Worm (Caenorhabditis elegans): ENCODE results near the gene hsp-3.
A peak's percentile ranks its signal among the peaks of the same experiment; 100 is the strongest.

The hsp-3 gene

DNA sequence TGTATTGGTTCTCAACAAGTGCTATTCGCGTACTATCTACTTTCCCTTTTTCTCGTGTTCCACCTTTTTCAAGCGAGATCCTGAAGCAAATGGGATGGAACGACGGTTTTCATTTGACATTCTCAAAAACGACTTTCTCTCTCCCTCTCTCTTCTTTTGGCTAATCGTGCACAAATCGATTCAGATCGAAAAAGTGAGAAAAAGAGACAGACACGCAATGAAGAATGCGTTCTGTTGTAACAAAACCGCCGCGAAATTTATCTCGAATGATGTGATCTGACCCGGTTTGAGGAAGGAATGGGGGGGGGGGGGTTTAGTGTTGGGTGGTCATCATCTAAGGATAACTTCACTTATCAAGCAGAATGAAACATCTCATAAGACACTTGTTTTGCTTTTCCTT lies 27.5 kb downstream of the hsp-3 start:
- no peak for TF ChIP-seq klf-2 (GFP tag; conservative IDR thresholded peaks at IDR 0.05)
- TF ChIP-seq cog-1 (tag; optimal IDR thresholded peaks at IDR 0.05): no peak
- TF ChIP-seq ztf-23 (GFP tag; IDR thresholded peaks at IDR 0.05): no peak
- TF ChIP-seq T22C8.4 (GFP tag; IDR thresholded peaks at IDR 0.05): no peak
- TF ChIP-seq tab-1 (GFP tag; IDR thresholded peaks at IDR 0.05): no peak
- no peak for TF ChIP-seq med-1 (GFP tag; optimal IDR thresholded peaks at IDR 0.05; ENCODE audit: insufficient read depth)
- no peak for TF ChIP-seq ref-1 (GFP tag; conservative IDR thresholded peaks at IDR 0.05)
- no peak for TF ChIP-seq ztf-29 (GFP tag; IDR thresholded peaks at IDR 0.05)
- TF ChIP-seq flt-1 (GFP tag; IDR thresholded peaks at IDR 0.05): no peak

DNA sequence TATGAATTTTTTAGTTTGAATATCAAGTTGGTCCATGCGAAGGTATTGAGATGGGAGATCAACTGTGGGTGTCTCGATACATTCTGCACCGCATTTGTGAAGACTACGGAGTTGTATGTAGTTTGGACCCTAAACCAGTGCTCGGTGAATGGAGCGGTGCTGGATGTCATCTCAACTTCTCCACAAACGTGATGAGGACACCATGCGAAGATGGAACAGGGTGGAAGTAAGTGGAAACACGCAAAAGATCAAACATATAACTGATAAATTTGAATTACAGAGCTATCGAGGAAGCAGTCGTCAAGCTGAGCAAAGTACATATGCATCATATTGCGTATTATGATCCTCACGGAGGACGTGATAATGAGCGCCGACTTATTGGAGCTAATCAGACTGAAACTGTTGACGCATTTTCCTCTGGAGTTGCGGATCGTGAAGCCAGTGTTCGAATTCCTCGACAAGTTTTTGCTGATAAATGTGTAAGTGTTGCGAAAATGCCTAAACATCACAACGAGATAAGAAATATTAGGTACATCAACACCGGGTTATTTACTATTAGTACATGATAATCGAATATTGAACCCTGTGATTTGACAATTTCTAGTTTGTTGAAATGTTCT lies 32.7 kb downstream of the hsp-3 start:
- TF ChIP-seq ztf-23 (GFP tag; IDR thresholded peaks at IDR 0.05): no peak
- TF ChIP-seq flt-1 (GFP tag; IDR thresholded peaks at IDR 0.05): no peak
- TF ChIP-seq med-1 (GFP tag; optimal IDR thresholded peaks at IDR 0.05; ENCODE audit: insufficient read depth): no peak
- no peak for TF ChIP-seq tab-1 (GFP tag; IDR thresholded peaks at IDR 0.05)
- TF ChIP-seq ref-1 (GFP tag; conservative IDR thresholded peaks at IDR 0.05): no peak
- no peak for TF ChIP-seq T22C8.4 (GFP tag; IDR thresholded peaks at IDR 0.05)
- no peak for TF ChIP-seq cog-1 (tag; optimal IDR thresholded peaks at IDR 0.05)
- TF ChIP-seq ztf-29 (GFP tag; IDR thresholded peaks at IDR 0.05): no peak
- no peak for TF ChIP-seq klf-2 (GFP tag; conservative IDR thresholded peaks at IDR 0.05)

DNA sequence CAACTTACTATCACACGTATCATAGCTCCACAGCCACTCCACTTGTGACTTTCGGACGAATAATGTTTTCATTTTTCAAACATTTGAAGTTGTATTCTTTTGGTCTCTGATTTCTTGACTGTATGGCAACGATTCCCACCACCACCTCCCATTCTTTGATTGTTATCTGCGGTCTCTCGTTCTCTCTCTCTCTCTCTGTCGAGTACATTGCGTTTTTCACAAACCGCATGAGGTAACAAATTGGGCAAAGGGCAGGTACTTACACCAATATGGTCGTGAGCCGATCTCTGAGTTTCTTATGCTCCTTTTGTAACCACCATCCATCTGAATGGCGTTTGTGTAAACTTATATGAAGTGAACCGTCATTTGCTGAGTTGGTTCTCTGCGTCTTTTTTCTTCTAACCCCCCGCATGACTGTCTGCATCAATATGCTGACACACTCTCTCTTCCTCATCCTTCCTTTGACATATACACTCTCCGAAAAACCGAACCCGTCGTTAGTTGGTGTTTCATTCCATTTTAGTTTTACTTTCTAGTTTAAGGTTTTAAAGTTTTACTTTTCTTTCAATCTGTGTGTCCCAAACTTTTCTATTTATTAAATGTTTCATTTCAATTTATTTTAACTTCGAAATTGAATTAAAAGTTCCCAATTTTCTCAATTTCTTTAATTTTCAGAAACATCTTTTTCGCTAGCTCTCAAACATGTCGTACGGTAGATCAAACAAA lies 34.2 kb downstream of the hsp-3 start, which contains the start of gene gln-1:
gln-1 (plus strand) TSS at position 676 of the 726 bp plus-strand sequence.
- TF ChIP-seq ztf-23 (GFP tag; IDR thresholded peaks at IDR 0.05): 0 out of 2 replicates have a peak, but pooled peaks have one; percentile 18
- TF ChIP-seq klf-2 (GFP tag; conservative IDR thresholded peaks at IDR 0.05): no peak

DNA sequence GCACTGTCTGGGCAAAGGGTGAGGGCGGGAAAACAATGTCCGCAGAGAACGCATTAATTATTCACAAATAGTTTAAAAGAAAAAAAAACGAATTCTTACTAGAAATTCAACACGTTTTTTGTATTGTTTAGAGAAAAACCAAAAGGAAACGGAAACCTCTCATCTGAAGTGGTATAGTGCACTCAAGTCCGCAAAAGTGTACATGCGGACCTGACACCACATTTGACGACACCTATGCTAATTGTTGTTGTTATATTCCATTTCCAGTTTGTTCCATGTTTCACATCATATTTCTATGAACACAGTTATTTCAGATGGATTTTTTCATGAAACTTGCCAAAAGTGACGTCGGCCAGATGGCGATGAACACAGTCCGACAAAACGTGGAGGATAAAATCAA lies 39.2 kb downstream of the hsp-3 start, which contains the start of gene C45B2.6:
C45B2.6 (plus strand) TSS at position 136 of the 400 bp plus-strand sequence.
- TF ChIP-seq tab-1 (GFP tag; IDR thresholded peaks at IDR 0.05): no peak
- TF ChIP-seq T22C8.4 (GFP tag; IDR thresholded peaks at IDR 0.05): no peak
- TF ChIP-seq ref-1 (GFP tag; conservative IDR thresholded peaks at IDR 0.05): no peak
- TF ChIP-seq ztf-29 (GFP tag; IDR thresholded peaks at IDR 0.05): no peak
- TF ChIP-seq med-1 (GFP tag; optimal IDR thresholded peaks at IDR 0.05; ENCODE audit: insufficient read depth): no peak
- TF ChIP-seq klf-2 (GFP tag; conservative IDR thresholded peaks at IDR 0.05): no peak
- TF ChIP-seq flt-1 (GFP tag; IDR thresholded peaks at IDR 0.05): no peak
- TF ChIP-seq ztf-23 (GFP tag; IDR thresholded peaks at IDR 0.05): no peak
- no peak for TF ChIP-seq cog-1 (tag; optimal IDR thresholded peaks at IDR 0.05)

DNA sequence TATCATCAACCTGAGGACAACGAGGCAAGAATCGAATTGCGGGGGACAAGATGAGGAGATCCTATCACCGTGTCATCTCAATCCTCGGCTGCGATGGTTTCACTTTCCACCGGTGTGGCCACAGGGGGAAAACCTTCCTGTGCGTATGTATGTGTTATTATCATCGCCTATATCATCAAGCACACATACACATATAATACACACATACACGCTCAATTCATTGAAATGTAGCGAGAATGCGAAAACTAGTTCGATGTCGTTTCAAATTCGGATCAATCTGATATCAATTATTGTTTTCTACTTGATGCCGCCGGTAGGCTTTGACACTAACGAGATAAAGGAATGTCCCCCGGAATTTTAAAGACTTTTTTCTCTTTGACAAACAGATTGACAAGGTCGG lies 41.1 kb downstream of the hsp-3 start:
- TF ChIP-seq ztf-29 (GFP tag; IDR thresholded peaks at IDR 0.05) (no peak), tab-1 (GFP tag; IDR thresholded peaks at IDR 0.05) (no peak), flt-1 (GFP tag; IDR thresholded peaks at IDR 0.05) (no peak), med-1 (GFP tag; optimal IDR thresholded peaks at IDR 0.05; ENCODE audit: insufficient read depth) (no peak), ztf-23 (GFP tag; IDR thresholded peaks at IDR 0.05) (no peak), cog-1 (tag; optimal IDR thresholded peaks at IDR 0.05) (no peak), klf-2 (GFP tag; conservative IDR thresholded peaks at IDR 0.05) (no peak), T22C8.4 (GFP tag; IDR thresholded peaks at IDR 0.05) (no peak), ref-1 (GFP tag; conservative IDR thresholded peaks at IDR 0.05) (no peak)

DNA sequence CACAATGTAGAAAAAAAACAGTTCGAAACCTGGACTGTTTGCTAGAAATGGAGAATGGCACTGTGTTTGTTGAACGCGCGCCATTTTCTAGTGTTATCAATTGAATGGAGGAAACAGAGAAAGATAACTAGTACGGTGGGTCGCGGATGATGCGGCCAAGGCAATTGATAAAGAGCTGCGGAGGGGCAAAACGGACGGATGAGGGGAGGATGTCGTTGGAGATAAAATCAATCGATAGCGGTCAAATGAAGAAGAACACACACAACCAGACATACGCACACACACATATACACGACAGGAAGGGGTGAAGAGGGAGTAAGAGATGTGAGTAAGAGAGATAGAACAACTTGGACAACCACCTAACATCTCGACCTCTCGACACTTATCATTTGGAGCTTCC lies 41.8 kb downstream of the hsp-3 start:
- TF ChIP-seq ref-1 (GFP tag; conservative IDR thresholded peaks at IDR 0.05) (no peak), T22C8.4 (GFP tag; IDR thresholded peaks at IDR 0.05) (peak; percentile 63), flt-1 (GFP tag; IDR thresholded peaks at IDR 0.05) (0 out of 2 replicates have a peak, but pooled peaks have one; percentile 19), cog-1 (tag; optimal IDR thresholded peaks at IDR 0.05) (no peak), med-1 (GFP tag; optimal IDR thresholded peaks at IDR 0.05; ENCODE audit: insufficient read depth) (no peak), ztf-23 (GFP tag; IDR thresholded peaks at IDR 0.05) (no peak), tab-1 (GFP tag; IDR thresholded peaks at IDR 0.05) (no peak)

DNA sequence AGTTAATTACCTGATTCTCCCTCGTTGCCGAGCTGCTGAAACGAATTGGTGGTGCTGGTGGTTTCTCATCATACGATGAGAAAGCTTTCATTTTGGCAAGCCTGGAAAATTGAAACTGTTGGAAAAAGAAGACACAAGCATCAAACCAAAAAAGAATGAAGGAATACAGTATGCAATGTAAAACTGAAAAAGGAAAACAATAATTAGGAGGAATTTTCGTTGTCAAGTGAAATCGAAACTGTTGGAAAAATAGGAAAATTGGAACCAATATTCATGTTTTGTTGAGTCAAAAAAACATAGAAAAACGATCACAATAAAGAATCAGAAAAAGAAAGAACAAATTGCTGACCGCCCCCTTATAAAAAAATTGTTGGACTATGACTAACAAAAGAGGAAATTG lies 43.4 kb downstream of the hsp-3 start, which contains the start of gene pak-1:
pak-1 (minus strand) TSS at position 101 of the 400 bp plus-strand sequence.
- TF ChIP-seq med-1 (GFP tag; optimal IDR thresholded peaks at IDR 0.05; ENCODE audit: insufficient read depth) (no peak), ztf-23 (GFP tag; IDR thresholded peaks at IDR 0.05) (no peak), ref-1 (GFP tag; conservative IDR thresholded peaks at IDR 0.05) (no peak), ztf-29 (GFP tag; IDR thresholded peaks at IDR 0.05) (no peak), flt-1 (GFP tag; IDR thresholded peaks at IDR 0.05) (no peak), klf-2 (GFP tag; conservative IDR thresholded peaks at IDR 0.05) (no peak), tab-1 (GFP tag; IDR thresholded peaks at IDR 0.05) (no peak), T22C8.4 (GFP tag; IDR thresholded peaks at IDR 0.05) (no peak), cog-1 (tag; optimal IDR thresholded peaks at IDR 0.05) (no peak)

DNA sequence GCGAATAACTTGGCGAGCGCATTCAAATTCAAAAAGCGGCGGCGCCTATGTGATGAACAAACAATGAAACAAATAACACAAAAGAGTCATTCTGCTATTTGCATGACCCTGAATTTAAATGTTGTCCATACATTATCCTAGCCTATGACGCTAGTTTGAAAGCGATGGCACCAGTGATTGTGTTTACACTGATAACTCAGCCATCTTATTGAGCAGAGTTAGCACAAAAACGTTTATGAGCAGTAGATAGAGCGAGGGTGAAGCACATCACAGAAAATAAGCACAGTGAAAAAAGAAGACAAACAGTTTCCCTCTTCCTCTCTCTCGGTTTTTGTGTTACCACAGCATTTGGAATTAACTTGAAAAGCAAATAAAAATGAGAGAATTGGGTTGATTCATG lies 48.6 kb downstream of the hsp-3 start:
- no peak for TF ChIP-seq klf-2 (GFP tag; conservative IDR thresholded peaks at IDR 0.05)
- no peak for TF ChIP-seq tab-1 (GFP tag; IDR thresholded peaks at IDR 0.05)
- TF ChIP-seq cog-1 (tag; optimal IDR thresholded peaks at IDR 0.05): no peak
- TF ChIP-seq ztf-29 (GFP tag; IDR thresholded peaks at IDR 0.05): no peak
- TF ChIP-seq flt-1 (GFP tag; IDR thresholded peaks at IDR 0.05): no peak
- no peak for TF ChIP-seq ztf-23 (GFP tag; IDR thresholded peaks at IDR 0.05)
- TF ChIP-seq ref-1 (GFP tag; conservative IDR thresholded peaks at IDR 0.05): no peak
- TF ChIP-seq T22C8.4 (GFP tag; IDR thresholded peaks at IDR 0.05): no peak
- no peak for TF ChIP-seq med-1 (GFP tag; optimal IDR thresholded peaks at IDR 0.05; ENCODE audit: insufficient read depth)

DNA sequence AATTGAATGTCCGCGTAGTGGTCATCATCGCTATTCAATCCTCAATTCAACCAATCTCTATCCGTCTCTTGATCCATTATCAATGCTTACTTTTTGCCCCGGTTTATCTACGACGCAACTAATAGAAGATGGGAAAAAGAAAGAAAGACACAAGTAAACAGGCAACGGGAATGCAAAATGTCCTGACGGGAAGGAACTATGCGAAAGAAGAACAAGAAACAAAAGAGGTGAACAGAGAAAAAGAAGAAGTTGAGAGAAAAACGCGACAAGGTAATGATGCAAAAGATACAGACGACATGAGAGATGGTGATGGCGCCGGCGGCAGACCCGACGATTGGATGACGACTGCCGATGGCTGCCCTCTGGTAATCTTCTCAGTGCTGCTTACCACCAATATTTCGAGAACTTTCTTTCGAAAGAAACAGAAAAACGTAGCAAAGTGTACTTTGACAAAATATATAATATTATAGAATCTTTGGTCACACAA lies 49.9 kb downstream of the hsp-3 start:
- TF ChIP-seq ztf-29 (GFP tag; IDR thresholded peaks at IDR 0.05) (no peak), tab-1 (GFP tag; IDR thresholded peaks at IDR 0.05) (0 out of 2 replicates have a peak, but pooled peaks have one; percentile 29)

All from whole organism, midembryonic.